Worm (Caenorhabditis elegans): ENCODE results near the gene dhcr-24.

DNA sequence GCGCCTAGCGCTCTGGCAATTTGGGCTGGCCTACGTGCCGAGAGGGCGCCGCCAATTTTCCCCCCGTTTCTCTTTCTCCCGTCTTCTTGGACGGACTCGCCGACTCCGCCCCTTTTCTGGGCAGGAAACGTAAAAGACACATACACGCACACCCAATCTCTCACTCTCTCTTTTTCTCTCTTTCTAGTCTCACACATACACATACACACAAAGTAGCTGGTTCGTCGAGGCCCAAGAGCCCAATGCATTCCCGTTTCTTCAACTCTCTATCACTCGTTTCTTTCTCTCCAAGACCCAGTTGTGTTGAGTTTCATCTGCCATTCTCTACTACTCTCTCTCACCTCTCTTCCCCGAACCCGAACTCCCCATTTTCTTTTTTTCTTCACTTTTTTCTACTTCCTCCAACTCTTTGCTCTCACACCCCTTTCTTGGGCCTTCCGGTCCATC, 34.9 kb upstream of the dhcr-24 start:
- no peak for TF ChIP-seq nhr-28 (tag; optimal IDR thresholded peaks at IDR 0.05)
- no peak for TF ChIP-seq egl-5 (tag; optimal IDR thresholded peaks at IDR 0.05)
- TF ChIP-seq mdl-1 (tag; optimal IDR thresholded peaks at IDR 0.05): no peak
- no peak for TF ChIP-seq elt-2 (tag; optimal IDR thresholded peaks at IDR 0.05)
- TF ChIP-seq nhr-12 (tag; optimal IDR thresholded peaks at IDR 0.05): no peak
